Worm (Caenorhabditis elegans) whole organism, late embryonic: Measurements from ENCODE around the gene sre-26.
A peak's percentile ranks its signal among the peaks of the same experiment; 100 is the strongest.
"Not testable (repeated sequence)": the region's sequence is repeated elsewhere in the genome, so short reads cannot be mapped to it uniquely, and the experiment has no call there.

Experiments
- C08G9.2 ChIP-seq: sonication (generic microtip); optimal IDR thresholded peaks from 2 replicates; lab custom pipeline; 2016; ENCODE audit warnings: mild to moderate bottlenecking, missing genetic modification characterization, moderate library complexity, missing compliant biosample characterization
- C38D4.7 ChIP-seq: fragments of 200-800 bp; sonication (Bioruptor generic); optimal IDR thresholded peaks from 2 replicates; lab custom pipeline; 2018; ENCODE audit warnings: mild to moderate bottlenecking, missing genetic modification characterization, moderate library complexity, missing compliant biosample characterization
- F13H6.1 ChIP-seq: sonication (generic microtip); optimal IDR thresholded peaks from 2 replicates; lab custom pipeline; 2016; ENCODE audit warnings: missing genetic modification characterization, missing compliant biosample characterization
- K09A11.1 ChIP-seq: sonication (generic microtip); optimal IDR thresholded peaks from 2 replicates; lab custom pipeline; 2017; ENCODE audit warnings: antibody characterized with exemption, mild to moderate bottlenecking, missing genetic modification characterization, missing compliant biosample characterization; ENCODE audit not compliant: insufficient read depth
- T23F11.4 ChIP-seq: fragments of 200-800 bp; sonication (Bioruptor generic); optimal IDR thresholded peaks from 2 replicates; lab custom pipeline; 2018; ENCODE audit warnings: mild to moderate bottlenecking, missing genetic modification characterization, missing compliant biosample characterization
- Y22D7AL.16 ChIP-seq: sonication (generic microtip); optimal IDR thresholded peaks from 2 replicates; lab custom pipeline; 2016; ENCODE audit warnings: missing genetic modification characterization, missing compliant biosample characterization
- ahr-1 ChIP-seq: sonication (generic microtip); optimal IDR thresholded peaks from 2 replicates; lab custom pipeline; 2016; ENCODE audit warnings: missing genetic modification characterization, missing compliant biosample characterization
- ceh-14 ChIP-seq: sonication (generic microtip); optimal IDR thresholded peaks from 2 replicates; lab custom pipeline; 2016; ENCODE audit warnings: missing genotype, missing genetic modification characterization, missing compliant biosample characterization
- ceh-18 ChIP-seq: sonication (generic microtip); optimal IDR thresholded peaks from 2 replicates; lab custom pipeline; 2016; ENCODE audit warnings: missing genetic modification characterization, missing compliant biosample characterization
- ceh-19 ChIP-seq: fragments of 200-800 bp; sonication (Bioruptor generic); optimal IDR thresholded peaks from 2 replicates; lab custom pipeline; 2018; ENCODE audit warnings: mild to moderate bottlenecking, missing genetic modification characterization, missing compliant biosample characterization
- ceh-2 ChIP-seq: sonication (generic microtip); optimal IDR thresholded peaks from 2 replicates; lab custom pipeline; 2016; ENCODE audit warnings: missing genotype, missing genetic modification characterization, missing compliant biosample characterization
- ceh-34 ChIP-seq: sonication (generic microtip); optimal IDR thresholded peaks from 2 replicates; lab custom pipeline; 2016; ENCODE audit warnings: mild to moderate bottlenecking, missing genetic modification characterization, missing compliant biosample characterization
- ceh-45 ChIP-seq: fragments of 200-800 bp; sonication (Bioruptor generic); IDR thresholded peaks from 2 replicates; pipeline ENCODE4 v1.3.6; 2022; ENCODE audit warnings: missing genetic modification reagents, missing genetic modification characterization, missing compliant biosample characterization
- che-1 ChIP-seq: sonication (generic microtip); optimal IDR thresholded peaks from 2 replicates; lab custom pipeline; 2016; ENCODE audit warnings: mild to moderate bottlenecking, missing genetic modification characterization, missing compliant biosample characterization
- dve-1 ChIP-seq: sonication (generic microtip); optimal IDR thresholded peaks from 2 replicates; lab custom pipeline; 2017; ENCODE audit warnings: antibody characterized with exemption, mild to moderate bottlenecking, missing genetic modification characterization, missing compliant biosample characterization
- elt-2 ChIP-seq: sonication (generic microtip); optimal IDR thresholded peaks from 2 replicates; lab custom pipeline; 2016; ENCODE audit warnings: missing genetic modification reagents, missing genetic modification characterization, missing compliant biosample characterization
- elt-4 ChIP-seq: sonication (generic microtip); optimal IDR thresholded peaks from 2 replicates; lab custom pipeline; 2016; ENCODE audit warnings: missing genetic modification characterization, missing compliant biosample characterization
- ets-4 ChIP-seq: sonication (generic microtip); optimal IDR thresholded peaks from 2 replicates; lab custom pipeline; 2016; ENCODE audit warnings: missing genetic modification characterization, missing compliant biosample characterization
- fax-1 ChIP-seq: sonication (generic microtip); optimal IDR thresholded peaks from 2 replicates; lab custom pipeline; 2016; ENCODE audit warnings: missing genotype, missing genetic modification characterization, missing compliant biosample characterization
- fkh-10 ChIP-seq: fragments of 150-350 bp; optimal IDR thresholded peaks from 2 replicates; lab custom pipeline; 2014; ENCODE audit warnings: missing biosample characterization, missing genetic modification reagents, missing genetic modification characterization
- fkh-6 ChIP-seq: sonication (generic microtip); optimal IDR thresholded peaks from 2 replicates; lab custom pipeline; 2016; ENCODE audit warnings: missing genetic modification characterization, missing compliant biosample characterization
- gmeb-2 ChIP-seq: sonication (generic microtip); optimal IDR thresholded peaks from 2 replicates; lab custom pipeline; 2016; ENCODE audit warnings: missing genetic modification characterization, inconsistent platforms, missing compliant biosample characterization
- hlh-15 ChIP-seq: sonication (generic microtip); optimal IDR thresholded peaks from 2 replicates; lab custom pipeline; 2016; ENCODE audit warnings: missing genetic modification characterization, missing compliant biosample characterization
- hlh-30 ChIP-seq: sonication (generic microtip); optimal IDR thresholded peaks from 2 replicates; lab custom pipeline; 2017; ENCODE audit warnings: antibody characterized with exemption, missing genetic modification characterization, missing compliant biosample characterization; ENCODE audit not compliant: insufficient read depth
- hlh-8 ChIP-seq: sonication (generic microtip); optimal IDR thresholded peaks from 2 replicates; lab custom pipeline; 2016; ENCODE audit warnings: missing genotype, missing genetic modification characterization, missing compliant biosample characterization
- lim-6 ChIP-seq: sonication (generic microtip); optimal IDR thresholded peaks from 2 replicates; lab custom pipeline; 2016; ENCODE audit warnings: missing genetic modification characterization, missing compliant biosample characterization
- madf-2 ChIP-seq: sonication (generic microtip); optimal IDR thresholded peaks from 2 replicates; lab custom pipeline; 2017; ENCODE audit warnings: missing genetic modification characterization, missing compliant biosample characterization
- mec-3 ChIP-seq: sonication (generic microtip); optimal IDR thresholded peaks from 2 replicates; lab custom pipeline; 2016; ENCODE audit warnings: borderline replicate concordance, missing genetic modification characterization, missing compliant biosample characterization
- nfya-1 ChIP-seq: sonication (generic microtip); optimal IDR thresholded peaks from 2 replicates; lab custom pipeline; 2017; ENCODE audit warnings: missing genetic modification characterization, mild to moderate bottlenecking, missing compliant biosample characterization, antibody characterized with exemption, moderate library complexity
- npax-4 ChIP-seq: sonication (generic microtip); optimal IDR thresholded peaks from 2 replicates; lab custom pipeline; 2016; ENCODE audit warnings: missing genetic modification characterization, missing compliant biosample characterization
- pag-3 ChIP-seq: sonication (generic microtip); optimal IDR thresholded peaks from 2 replicates; lab custom pipeline; 2016; ENCODE audit warnings: missing compliant biosample characterization, missing genetic modification characterization, borderline replicate concordance
- pha-2 ChIP-seq: sonication (generic microtip); optimal IDR thresholded peaks from 2 replicates; lab custom pipeline; 2017; ENCODE audit warnings: mild to moderate bottlenecking, missing genetic modification characterization, missing compliant biosample characterization
- ref-2 ChIP-seq: sonication (generic microtip); optimal IDR thresholded peaks from 2 replicates; lab custom pipeline; 2016; ENCODE audit warnings: missing genetic modification characterization, missing compliant biosample characterization
- tbx-2 ChIP-seq: sonication (generic microtip); optimal IDR thresholded peaks from 2 replicates; lab custom pipeline; 2016; ENCODE audit warnings: missing genetic modification characterization, missing compliant biosample characterization
- ttx-3 ChIP-seq: sonication (generic microtip); optimal IDR thresholded peaks from 2 replicates; lab custom pipeline; 2016; ENCODE audit warnings: missing genetic modification reagents, missing genetic modification characterization, missing compliant biosample characterization
- unc-86 ChIP-seq: sonication (generic microtip); optimal IDR thresholded peaks from 2 replicates; lab custom pipeline; 2016; ENCODE audit warnings: missing genetic modification characterization, missing compliant biosample characterization

Gene sre-26

ce11 chrII:12444679-12445376 is 24.4 kb upstream of the sre-26 start, which contains the start of the genes W05H5.1 and pitr-6:
W05H5.1 (minus strand) TSS chrII:12444779.
pitr-6 (plus strand) TSS chrII:12445326.
- TF ChIP-seq dve-1 (tag; lab: Kevin White, UChicago): no peak
- no peak for TF ChIP-seq mec-3 (tag; lab: Kevin White, UChicago)
- TF ChIP-seq pag-3: no peak
- no peak for TF ChIP-seq ceh-34 (tag; lab: Kevin White, UChicago)
- TF ChIP-seq ceh-45 (GFP tag; lab: Robert Waterston, UW): no peak
- no peak for TF ChIP-seq lim-6 (tag; lab: Kevin White, UChicago)

- not testable (repeated sequence) for TF ChIP-seq C08G9.2 (tag; lab: Kevin White, UChicago); gmeb-2 (tag; lab: Kevin White, UChicago); ceh-19 (GFP tag; lab: Kevin White, UChicago)
- TF ChIP-seq, all 69 proteins: peak for 0; not testable (repeated sequence) for 69
Observed at ce11 chrII:12441164-12441563, 20.8 kb upstream of the sre-26 start, which contains the start of gene Y57A10C.10. Y57A10C.10 (minus strand) TSS chrII:12441264.

- TF ChIP-seq ceh-14 (tag; lab: Kevin White, UChicago): peak; percentile 39
- no peak for TF ChIP-seq ref-2 (tag; lab: Kevin White, UChicago)
- TF ChIP-seq hlh-30 (tag; lab: Kevin White, UChicago): no peak
- no peak for TF ChIP-seq ceh-2 (tag; lab: Kevin White, UChicago)
- TF ChIP-seq unc-86 (tag; lab: Kevin White, UChicago): no peak
- no peak for TF ChIP-seq fkh-10 (GFP tag; lab: Kevin White, UChicago)
Observed at ce11 chrII:12438441-12438840, 18.1 kb upstream of the sre-26 start, which contains the start of gene Y57A10C.9. Y57A10C.9 (minus strand) TSS chrII:12438541.

ce11 chrII:12436717-12437116 is 16.3 kb upstream of the sre-26 start:
- TF ChIP-seq fax-1 (tag; lab: Kevin White, UChicago): no peak
- TF ChIP-seq dve-1 (tag; lab: Kevin White, UChicago): peak; percentile 70

- TF ChIP-seq ahr-1 (tag; lab: Kevin White, UChicago) (no peak), tbx-2 (no peak), ttx-3 (tag; lab: Kevin White, UChicago) (no peak), ceh-18 (tag; lab: Kevin White, UChicago) (no peak), elt-2 (tag; lab: Kevin White, UChicago) (no peak), F13H6.1 (no peak), pag-3 (no peak), fax-1 (tag; lab: Kevin White, UChicago) (no peak), elt-4 (tag; lab: Kevin White, UChicago) (no peak), ceh-19 (GFP tag; lab: Kevin White, UChicago) (no peak), npax-4 (tag; lab: Kevin White, UChicago) (no peak), T23F11.4 (GFP tag; lab: Kevin White, UChicago) (no peak)
Observed at ce11 chrII:12435202-12435872, 15.0 kb upstream of the sre-26 start.

- no peak for TF ChIP-seq ceh-19 (GFP tag; lab: Kevin White, UChicago)
- no peak for TF ChIP-seq pha-2 (tag; lab: Kevin White, UChicago)
- TF ChIP-seq elt-4 (tag; lab: Kevin White, UChicago): no peak
- no peak for TF ChIP-seq K09A11.1
- no peak for TF ChIP-seq nfya-1 (tag; lab: Kevin White, UChicago)
- TF ChIP-seq ets-4 (tag; lab: Kevin White, UChicago): no peak
- no peak for TF ChIP-seq fkh-10 (GFP tag; lab: Kevin White, UChicago)
- TF ChIP-seq C38D4.7 (GFP tag; lab: Kevin White, UChicago): no peak
- TF ChIP-seq che-1 (tag; lab: Kevin White, UChicago): no peak
- no peak for TF ChIP-seq ceh-45 (GFP tag; lab: Robert Waterston, UW)
- no peak for TF ChIP-seq elt-2 (tag; lab: Kevin White, UChicago)
- no peak for TF ChIP-seq madf-2 (tag; lab: Kevin White, UChicago)
- no peak for TF ChIP-seq fkh-6 (tag; lab: Kevin White, UChicago)
- no peak for TF ChIP-seq hlh-30 (tag; lab: Kevin White, UChicago)
- no peak for TF ChIP-seq Y22D7AL.16 (tag; lab: Kevin White, UChicago)
- TF ChIP-seq hlh-15 (tag; lab: Kevin White, UChicago): no peak
- TF ChIP-seq hlh-8 (tag; lab: Kevin White, UChicago): no peak
- TF ChIP-seq, all 69 proteins: peak for 0
Observed at ce11 chrII:12432356-12432755, 12.0 kb upstream of the sre-26 start, which contains the start of gene dct-12. dct-12 (minus strand) TSS chrII:12432456.
